Worm (Caenorhabditis elegans) whole organism, early embryonic: ENCODE data around the gene pqn-22.

Source experiments
- B0310.2 ChIP-seq: sonication (generic microtip); optimal IDR thresholded peaks from 2 replicates; lab custom pipeline; 2016; ENCODE audit warnings: mild to moderate bottlenecking, missing genetic modification characterization, missing compliant biosample characterization
- F13C5.2 ChIP-seq: sonication (generic microtip); optimal IDR thresholded peaks from 2 replicates; lab custom pipeline; 2017; ENCODE audit warnings: mild to moderate bottlenecking, missing genetic modification characterization, inconsistent platforms, missing compliant biosample characterization
- aly-1 ChIP-seq: sonication (generic microtip); optimal IDR thresholded peaks from 2 replicates; lab custom pipeline; 2016; ENCODE audit warnings: missing genetic modification characterization, missing compliant biosample characterization
- ama-1 ChIP-seq: fragments of 150-350 bp; optimal IDR thresholded peaks from 2 replicates; lab custom pipeline; 2014
- ceh-13 ChIP-seq: fragments of 200-800 bp; sonication (Bioruptor generic); optimal IDR thresholded peaks from 2 replicates; lab custom pipeline; 2018; ENCODE audit warnings: mild to moderate bottlenecking, missing genetic modification characterization, missing compliant biosample characterization
- ceh-36 ChIP-seq: sonication (generic microtip); optimal IDR thresholded peaks from 2 replicates; lab custom pipeline; 2016; ENCODE audit warnings: missing genetic modification characterization, inconsistent platforms, missing compliant biosample characterization
- ets-7 ChIP-seq: sonication (generic microtip); optimal IDR thresholded peaks from 2 replicates; lab custom pipeline; 2016; ENCODE audit warnings: missing genotype, missing genetic modification characterization, missing compliant biosample characterization
- flt-1 ChIP-seq: fragments of 200-800 bp; sonication (Bioruptor generic); IDR thresholded peaks from 2 replicates; pipeline ENCODE4 v1.3.6; 2022; ENCODE audit warnings: missing genetic modification characterization, missing compliant biosample characterization
- hmbx-1 ChIP-seq: sonication (generic microtip); optimal IDR thresholded peaks from 2 replicates; lab custom pipeline; 2016; ENCODE audit warnings: mild to moderate bottlenecking, missing genetic modification characterization, missing compliant biosample characterization
- hmg-4 ChIP-seq: fragments of 200-800 bp; sonication (Bioruptor generic); optimal IDR thresholded peaks from 2 replicates; lab custom pipeline; 2018; ENCODE audit warnings: mild to moderate bottlenecking, missing genetic modification characterization, missing compliant biosample characterization
- hnd-1 ChIP-seq: sonication (generic microtip); optimal IDR thresholded peaks from 2 replicates; lab custom pipeline; 2016; ENCODE audit warnings: missing genetic modification characterization, missing compliant biosample characterization
- pes-1 ChIP-seq: fragments of 200-800 bp; sonication (Bioruptor generic); IDR thresholded peaks from 2 replicates; pipeline ENCODE4 v1.3.6; 2022; ENCODE audit warnings: missing genetic modification reagents, missing genetic modification characterization, missing compliant biosample characterization
- scrt-1 ChIP-seq: fragments of 200-800 bp; sonication (Bioruptor generic); IDR thresholded peaks from 2 replicates; pipeline ENCODE4 v1.3.6; 2022; ENCODE audit warnings: missing genetic modification characterization, missing compliant biosample characterization
- sea-1 ChIP-seq: fragments of 200-800 bp; sonication (Bioruptor generic); conservative IDR thresholded peaks from 2 replicates; pipeline ENCODE4 v1.3.6; 2022; ENCODE audit warnings: missing genetic modification characterization, missing compliant biosample characterization
- tbx-11 ChIP-seq: fragments of 200-800 bp; sonication (Bioruptor generic); IDR thresholded peaks from 2 replicates; pipeline ENCODE4 v1.3.6; 2022; ENCODE audit warnings: missing genetic modification characterization, missing compliant biosample characterization
- tbx-37 ChIP-seq: fragments of 200-800 bp; sonication (Bioruptor generic); conservative IDR thresholded peaks from 2 replicates; pipeline ENCODE4 v1.3.6; 2022; ENCODE audit warnings: missing genetic modification reagents, missing genetic modification characterization, missing compliant biosample characterization
- tra-4 ChIP-seq: sonication (generic microtip); optimal IDR thresholded peaks from 2 replicates; lab custom pipeline; 2017; ENCODE audit warnings: missing genetic modification characterization, missing compliant biosample characterization

pqn-22 gene

ce11 chrIV:6060912-6061311 lies 27.5 kb upstream of the pqn-22 start:
- TF ChIP-seq ceh-36 (tag; lab: Kevin White, UChicago) = no peak
- no peak for TF ChIP-seq hnd-1 (tag; lab: Kevin White, UChicago)
- TF ChIP-seq hmg-4 (GFP tag; lab: Kevin White, UChicago) = no peak
- no peak for TF ChIP-seq F13C5.2
- no peak for TF ChIP-seq scrt-1 (GFP tag; lab: Robert Waterston, UW)
- TF ChIP-seq sea-1 = no peak
- TF ChIP-seq ceh-13 (GFP tag; lab: Kevin White, UChicago) = no peak
- no peak for TF ChIP-seq ets-7
- no peak for TF ChIP-seq pes-1 (GFP tag; lab: Robert Waterston, UW)
- TF ChIP-seq tbx-37 = no peak
- TF ChIP-seq hmbx-1 (tag; lab: Kevin White, UChicago) = no peak
- no peak for TF ChIP-seq aly-1 (tag; lab: Kevin White, UChicago)
- TF ChIP-seq ama-1 (lab: Kevin White, UChicago) = no peak
- no peak for TF ChIP-seq flt-1 (GFP tag; lab: Robert Waterston, UW)
- no peak for TF ChIP-seq tra-4 (tag; lab: Kevin White, UChicago)
- TF ChIP-seq tbx-11 (GFP tag; lab: Robert Waterston, UW) = no peak
- no peak for TF ChIP-seq B0310.2 (tag; lab: Kevin White, UChicago)

- TF ChIP-seq tbx-11 (GFP tag; lab: Robert Waterston, UW) = no peak
- TF ChIP-seq sea-1 = no peak
- TF ChIP-seq hnd-1 (tag; lab: Kevin White, UChicago) = no peak
These were observed 26.3 kb upstream of the pqn-22 start for ce11 chrIV:6059702-6060101.

ce11 chrIV:6054833-6055232 lies 21.4 kb upstream of the pqn-22 start:
- TF ChIP-seq aly-1 (tag; lab: Kevin White, UChicago) (no peak), F13C5.2 (no peak), ama-1 (lab: Kevin White, UChicago) (no peak), hmg-4 (GFP tag; lab: Kevin White, UChicago) (no peak), flt-1 (GFP tag; lab: Robert Waterston, UW) (no peak), scrt-1 (GFP tag; lab: Robert Waterston, UW) (no peak)

DNA sequence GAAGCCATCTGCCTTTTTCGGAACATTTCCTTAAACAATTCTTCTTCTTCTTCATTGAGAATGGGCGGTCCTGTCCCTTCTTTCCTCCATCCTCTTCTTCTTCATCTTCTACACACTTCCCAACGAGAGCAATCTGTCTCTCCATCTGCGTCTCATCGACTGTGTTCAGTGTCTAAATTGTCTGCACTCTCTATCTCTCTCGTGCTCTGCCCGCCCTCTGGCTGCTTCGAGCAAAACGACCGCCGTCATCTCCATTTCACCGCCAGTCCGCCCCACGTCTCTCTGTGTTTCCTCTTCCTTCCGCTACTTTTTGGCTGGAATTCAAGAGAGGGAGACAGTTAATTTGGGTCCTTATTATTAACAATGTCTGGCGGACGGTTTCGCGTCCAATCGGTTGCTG lies 20.0 kb upstream of the pqn-22 start:
- no peak for TF ChIP-seq hmg-4 (GFP tag; lab: Kevin White, UChicago)
- no peak for TF ChIP-seq B0310.2 (tag; lab: Kevin White, UChicago)
- no peak for TF ChIP-seq tra-4 (tag; lab: Kevin White, UChicago)
- TF ChIP-seq tbx-11 (GFP tag; lab: Robert Waterston, UW) = no peak
- no peak for TF ChIP-seq F13C5.2
- TF ChIP-seq ets-7 = no peak
- no peak for TF ChIP-seq ceh-36 (tag; lab: Kevin White, UChicago)
- TF ChIP-seq flt-1 (GFP tag; lab: Robert Waterston, UW) = no peak
- no peak for TF ChIP-seq pes-1 (GFP tag; lab: Robert Waterston, UW)
- no peak for TF ChIP-seq sea-1
- TF ChIP-seq aly-1 (tag; lab: Kevin White, UChicago) = no peak
- no peak for TF ChIP-seq hmbx-1 (tag; lab: Kevin White, UChicago)
- no peak for TF ChIP-seq ama-1 (lab: Kevin White, UChicago)
- TF ChIP-seq ceh-13 (GFP tag; lab: Kevin White, UChicago) = no peak
- TF ChIP-seq hnd-1 (tag; lab: Kevin White, UChicago) = no peak
- no peak for TF ChIP-seq scrt-1 (GFP tag; lab: Robert Waterston, UW)

DNA sequence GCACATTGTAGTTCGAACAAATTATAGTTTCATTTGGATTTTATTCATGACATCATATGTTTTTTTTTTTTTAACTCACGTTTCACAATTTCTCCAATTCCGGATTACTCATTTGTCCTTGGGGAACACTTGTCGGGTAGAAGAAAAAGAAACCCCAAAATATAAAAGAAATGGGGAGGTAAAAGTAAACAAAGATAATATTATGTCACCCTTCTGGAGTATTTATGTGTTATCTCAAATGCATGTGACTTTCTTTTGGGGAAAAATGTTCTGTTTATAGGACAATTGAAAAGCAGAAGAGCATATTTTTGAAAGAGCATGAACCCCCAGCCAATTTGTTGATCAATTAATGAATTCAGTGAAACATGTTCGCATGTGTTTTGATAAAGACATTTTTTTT lies 18.4 kb upstream of the pqn-22 start:
- TF ChIP-seq flt-1 (GFP tag; lab: Robert Waterston, UW) (no peak), ceh-36 (tag; lab: Kevin White, UChicago) (no peak), hnd-1 (tag; lab: Kevin White, UChicago) (no peak), F13C5.2 (no peak), ets-7 (no peak), aly-1 (tag; lab: Kevin White, UChicago) (no peak), B0310.2 (tag; lab: Kevin White, UChicago) (no peak), pes-1 (GFP tag; lab: Robert Waterston, UW) (no peak), ceh-13 (GFP tag; lab: Kevin White, UChicago) (no peak), hmbx-1 (tag; lab: Kevin White, UChicago) (no peak), tra-4 (tag; lab: Kevin White, UChicago) (no peak), ama-1 (lab: Kevin White, UChicago) (no peak)

ce11 chrIV:6049062-6049461 lies 15.6 kb upstream of the pqn-22 start:
- TF ChIP-seq ceh-36 (tag; lab: Kevin White, UChicago) = no peak
- TF ChIP-seq aly-1 (tag; lab: Kevin White, UChicago) = no peak
- TF ChIP-seq ceh-13 (GFP tag; lab: Kevin White, UChicago) = no peak
- no peak for TF ChIP-seq tbx-37
- no peak for TF ChIP-seq pes-1 (GFP tag; lab: Robert Waterston, UW)
- no peak for TF ChIP-seq hnd-1 (tag; lab: Kevin White, UChicago)
- no peak for TF ChIP-seq scrt-1 (GFP tag; lab: Robert Waterston, UW)
- TF ChIP-seq B0310.2 (tag; lab: Kevin White, UChicago) = no peak
- TF ChIP-seq tbx-11 (GFP tag; lab: Robert Waterston, UW) = no peak
- no peak for TF ChIP-seq ets-7
- no peak for TF ChIP-seq flt-1 (GFP tag; lab: Robert Waterston, UW)
- TF ChIP-seq sea-1 = no peak

ce11 chrIV:6048462-6048861 lies 15.0 kb upstream of the pqn-22 start:
- TF ChIP-seq ceh-36 (tag; lab: Kevin White, UChicago) (no peak), F13C5.2 (no peak), tra-4 (tag; lab: Kevin White, UChicago) (no peak), hnd-1 (tag; lab: Kevin White, UChicago) (no peak), pes-1 (GFP tag; lab: Robert Waterston, UW) (no peak), B0310.2 (tag; lab: Kevin White, UChicago) (no peak), ceh-13 (GFP tag; lab: Kevin White, UChicago) (no peak)
